Fruit fly (Drosophila melanogaster) whole organism, embryonic: ENCODE data around the gene CG15047.

ENCODE experiments used
- ATbp ChIP-seq: fragments of 200-800 bp; sonication (Bioruptor generic); optimal IDR thresholded peaks from 2 replicates; lab custom pipeline; 2017; ENCODE audit warnings: missing biosample characterization, mild to moderate bottlenecking, missing genetic modification characterization, missing genetic modification reagents
- Antp ChIP-seq: fragments of 200-800 bp; sonication (Bioruptor generic); optimal IDR thresholded peaks from 3 replicates; lab custom pipeline; 2016; ENCODE audit warnings: missing biosample characterization, missing genetic modification characterization
- BEAF-32 ChIP-seq: fragments of 200-800 bp; sonication (Bioruptor generic); optimal IDR thresholded peaks from 3 replicates; lab custom pipeline; 2017; ENCODE audit warnings: missing biosample characterization, missing genetic modification characterization, mild to moderate bottlenecking, moderate library complexity, missing genetic modification reagents
- BtbVII ChIP-seq: fragments of 200-800 bp; sonication (Bioruptor generic); optimal IDR thresholded peaks from 3 replicates; lab custom pipeline; 2017; ENCODE audit warnings: missing biosample characterization, mild to moderate bottlenecking, missing genetic modification characterization
- Bteb2 ChIP-seq: fragments of 200-800 bp; sonication (Bioruptor generic); optimal IDR thresholded peaks from 2 replicates; lab custom pipeline; 2016; ENCODE audit warnings: missing biosample characterization, missing genetic modification characterization
- CG10267 ChIP-seq: fragments of 200-800 bp; sonication (Bioruptor generic); optimal IDR thresholded peaks from 2 replicates; lab custom pipeline; 2018; ENCODE audit warnings: missing biosample characterization, mild to moderate bottlenecking, missing genetic modification characterization, moderate library complexity
- CG11696 ChIP-seq: fragments of 200-800 bp; sonication (Bioruptor generic); IDR thresholded peaks from 2 replicates; pipeline ENCODE4 v1.3.6; 2022; ENCODE audit warnings: missing biosample characterization, missing genetic modification characterization
- CG13296 ChIP-seq: fragments of 200-800 bp; sonication (Bioruptor generic); optimal IDR thresholded peaks from 3 replicates; lab custom pipeline; 2018; ENCODE audit warnings: missing biosample characterization, mild to moderate bottlenecking, missing genetic modification characterization
- CG16815 ChIP-seq: fragments of 200-800 bp; sonication (Bioruptor generic); optimal IDR thresholded peaks from 3 replicates; lab custom pipeline; 2017; ENCODE audit warnings: missing biosample characterization, mild to moderate bottlenecking, missing genetic modification characterization
- CG17829 ChIP-seq: fragments of 200-800 bp; optimal IDR thresholded peaks from 2 replicates; lab custom pipeline; 2019; ENCODE audit warnings: missing biosample characterization, mild to moderate bottlenecking, missing genetic modification characterization, moderate library complexity
- CG18262 ChIP-seq: fragments of 200-800 bp; optimal IDR thresholded peaks from 3 replicates; lab custom pipeline; 2019; ENCODE audit warnings: missing biosample characterization, mild to moderate bottlenecking, missing genetic modification characterization, moderate library complexity
- CG18476 ChIP-seq: fragments of 200-800 bp; sonication (Bioruptor generic); optimal IDR thresholded peaks from 2 replicates; lab custom pipeline; 2016; ENCODE audit warnings: missing biosample characterization, mild to moderate bottlenecking, missing genetic modification characterization
- CG18599 ChIP-seq: fragments of 200-800 bp; sonication (Bioruptor generic); optimal IDR thresholded peaks from 3 replicates; lab custom pipeline; 2017; ENCODE audit warnings: missing biosample characterization, missing genetic modification characterization, mild to moderate bottlenecking, moderate library complexity, missing genetic modification reagents
- CG2120 ChIP-seq: fragments of 200-800 bp; sonication (Bioruptor generic); optimal IDR thresholded peaks from 3 replicates; lab custom pipeline; 2016; ENCODE audit warnings: missing biosample characterization, missing genetic modification characterization
- CG32532 ChIP-seq: fragments of 200-800 bp; sonication (Bioruptor generic); IDR thresholded peaks from 2 replicates; pipeline ENCODE4 v1.3.6; 2022; ENCODE audit warnings: missing biosample characterization, missing genetic modification characterization
- CG3281 ChIP-seq: fragments of 200-800 bp; sonication (Bioruptor generic); optimal IDR thresholded peaks from 3 replicates; lab custom pipeline; 2017; ENCODE audit warnings: missing biosample characterization, mild to moderate bottlenecking, missing genetic modification characterization
- CG3838 ChIP-seq: fragments of 200-800 bp; sonication (Bioruptor generic); optimal IDR thresholded peaks from 3 replicates; lab custom pipeline; 2016; ENCODE audit warnings: missing biosample characterization, missing genetic modification characterization
- CG4820 ChIP-seq: fragments of 200-800 bp; sonication (Bioruptor generic); optimal IDR thresholded peaks from 3 replicates; lab custom pipeline; 2016; ENCODE audit warnings: missing biosample characterization, missing genetic modification characterization
- CG7271 ChIP-seq: fragments of 200-800 bp; sonication (Bioruptor generic); optimal IDR thresholded peaks from 2 replicates; lab custom pipeline; 2018; ENCODE audit warnings: missing biosample characterization, mild to moderate bottlenecking, missing genetic modification characterization, moderate library complexity
- CG7372 ChIP-seq: fragments of 200-800 bp; sonication (Bioruptor generic); IDR thresholded peaks from 2 replicates; pipeline ENCODE4 v1.3.6; 2022; ENCODE audit warnings: missing biosample characterization, missing genetic modification characterization
- CG7963 ChIP-seq: fragments of 200-800 bp; sonication (Bioruptor generic); IDR thresholded peaks from 3 replicates; pipeline ENCODE4 v1.3.6; 2022; ENCODE audit warnings: missing biosample characterization, missing genetic modification characterization; ENCODE audit not compliant: partially characterized antibody
- CG9437 ChIP-seq: fragments of 200-800 bp; sonication (Bioruptor generic); optimal IDR thresholded peaks from 2 replicates; lab custom pipeline; 2018; ENCODE audit warnings: missing biosample characterization, mild to moderate bottlenecking, missing genetic modification characterization
- CG9727 ChIP-seq: fragments of 200-800 bp; sonication (Bioruptor generic); optimal IDR thresholded peaks from 3 replicates; lab custom pipeline; 2017; ENCODE audit warnings: missing biosample characterization, mild to moderate bottlenecking, missing genetic modification characterization
- CTCF ChIP-seq: fragments of 200-800 bp; sonication (Bioruptor generic); optimal IDR thresholded peaks from 2 replicates; lab custom pipeline; 2017; ENCODE audit warnings: missing biosample characterization, mild to moderate bottlenecking, missing genetic modification characterization, moderate library complexity
- Chrac-16 ChIP-seq: fragments of 200-800 bp; sonication (Bioruptor generic); optimal IDR thresholded peaks from 3 replicates; lab custom pipeline; 2016; ENCODE audit warnings: missing biosample characterization, missing genetic modification characterization
- CoRest ChIP-seq: fragments of 200-800 bp; sonication (Bioruptor generic); optimal IDR thresholded peaks from 3 replicates; lab custom pipeline; 2018; ENCODE audit warnings: missing biosample characterization, mild to moderate bottlenecking, missing genetic modification characterization, moderate library complexity
- Dfd ChIP-seq, 2 experiments: fragments of >200 bp; optimal IDR thresholded peaks; 2 replicates each; lab custom pipeline; 2017; ENCODE audit warnings: missing biosample characterization in 2 of 2, missing genetic modification characterization in 2 of 2
- Dip2 ChIP-seq: fragments of 200-800 bp; sonication (Bioruptor generic); IDR thresholded peaks from 2 replicates; pipeline ENCODE4 v1.3.6; 2022; ENCODE audit warnings: missing biosample characterization, missing genetic modification characterization
- Elba2 ChIP-seq: fragments of 200-800 bp; sonication (Bioruptor generic); optimal IDR thresholded peaks from 3 replicates; lab custom pipeline; 2016; ENCODE audit warnings: missing biosample characterization, missing genetic modification characterization
- Ets65A ChIP-seq: fragments of 200-800 bp; sonication (Bioruptor generic); peaks from one replicate; lab custom pipeline; 2016; ENCODE audit warnings: missing biosample characterization, missing genetic modification characterization
- Hmr ChIP-seq: fragments of 200-800 bp; sonication (Bioruptor generic); optimal IDR thresholded peaks from 3 replicates; lab custom pipeline; 2017; ENCODE audit warnings: mild to moderate bottlenecking, missing biosample characterization, missing genetic modification reagents, missing genetic modification characterization
- Lim3 ChIP-seq: fragments of 200-800 bp; sonication (Bioruptor generic); IDR thresholded peaks from 2 replicates; pipeline ENCODE4 v1.3.6; 2022; ENCODE audit warnings: missing biosample characterization, missing genetic modification characterization
- MTF-1 ChIP-seq: fragments of 200-800 bp; sonication (Bioruptor generic); optimal IDR thresholded peaks from 2 replicates; lab custom pipeline; 2018; ENCODE audit warnings: missing biosample characterization, mild to moderate bottlenecking, missing genetic modification characterization, borderline replicate concordance
- Oli ChIP-seq: fragments of 200-800 bp; sonication (Bioruptor generic); optimal IDR thresholded peaks from 2 replicates; lab custom pipeline; 2018; ENCODE audit warnings: missing biosample characterization, mild to moderate bottlenecking, missing genetic modification characterization, moderate library complexity
- Sox100B ChIP-seq: fragments of 200-800 bp; sonication (Bioruptor generic); optimal IDR thresholded peaks from 3 replicates; lab custom pipeline; 2018; ENCODE audit warnings: missing biosample characterization, mild to moderate bottlenecking, missing genetic modification characterization
- Usf ChIP-seq: fragments of 200-800 bp; sonication (Bioruptor generic); optimal IDR thresholded peaks from 2 replicates; lab custom pipeline; 2017; ENCODE audit warnings: missing genotype, missing biosample characterization, missing genetic modification characterization
- ac ChIP-seq: fragments of 200-800 bp; sonication (Bioruptor generic); optimal IDR thresholded peaks from 3 replicates; lab custom pipeline; 2017; ENCODE audit warnings: missing biosample characterization, mild to moderate bottlenecking, missing genetic modification characterization
- al ChIP-seq: fragments of 200-800 bp; sonication (Bioruptor generic); IDR thresholded peaks from 2 replicates; pipeline ENCODE4 v1.3.6; 2022; ENCODE audit warnings: missing biosample characterization, missing genetic modification characterization
- dmrt99B ChIP-seq: fragments of 200-800 bp; sonication (Bioruptor generic); optimal IDR thresholded peaks from 2 replicates; lab custom pipeline; 2018; ENCODE audit warnings: missing biosample characterization, mild to moderate bottlenecking, missing genetic modification characterization, moderate library complexity
- dpn ChIP-seq, 2 experiments: fragments of 200-800 bp; sonication (Bioruptor generic); optimal IDR thresholded peaks; 3 replicates each; lab custom pipeline; 2016; ENCODE audit warnings: missing biosample characterization in 2 of 2, missing genetic modification characterization in 2 of 2
- fd96Cb ChIP-seq: fragments of 200-800 bp; sonication (Bioruptor generic); optimal IDR thresholded peaks from 2 replicates; lab custom pipeline; 2018; ENCODE audit warnings: missing biosample characterization, mild to moderate bottlenecking, missing genetic modification characterization, moderate library complexity
- her ChIP-seq: fragments of 200-800 bp; sonication (Bioruptor generic); optimal IDR thresholded peaks from 2 replicates; lab custom pipeline; 2016; ENCODE audit warnings: missing biosample characterization, missing genetic modification characterization
- nau ChIP-seq: fragments of 200-800 bp; sonication (Bioruptor generic); optimal IDR thresholded peaks from 3 replicates; lab custom pipeline; 2017; ENCODE audit warnings: missing biosample characterization, mild to moderate bottlenecking, missing genetic modification characterization, missing genetic modification reagents
- otp ChIP-seq: fragments of 200-800 bp; sonication (Bioruptor generic); IDR thresholded peaks from 3 replicates; pipeline ENCODE4, ENCODE4 v1.3.6; 2022; ENCODE audit warnings: missing biosample characterization, missing genetic modification characterization
- pum ChIP-seq: fragments of 200-800 bp; sonication (Bioruptor generic); optimal IDR thresholded peaks from 2 replicates; lab custom pipeline; 2016; ENCODE audit warnings: missing biosample characterization, missing genetic modification characterization
- ranshi ChIP-seq: fragments of 200-800 bp; sonication (Bioruptor generic); IDR thresholded peaks from 2 replicates; pipeline ENCODE4 v1.3.6; 2022; ENCODE audit warnings: missing biosample characterization, missing genetic modification characterization
- sens ChIP-seq: fragments of 200-800 bp; sonication (Bioruptor generic); peaks from one replicate; lab custom pipeline; 2016; ENCODE audit warnings: missing biosample characterization, missing genetic modification characterization
- tap ChIP-seq: fragments of 200-800 bp; optimal IDR thresholded peaks from 3 replicates; lab custom pipeline; 2019; ENCODE audit warnings: missing biosample characterization, mild to moderate bottlenecking, missing genetic modification characterization, moderate library complexity
- toy ChIP-seq: fragments of 200-800 bp; sonication (Bioruptor generic); IDR thresholded peaks from 2 replicates; pipeline ENCODE4 v1.3.6; 2022; ENCODE audit warnings: missing biosample characterization, missing genetic modification characterization
- trem ChIP-seq: fragments of 200-800 bp; optimal IDR thresholded peaks from 3 replicates; lab custom pipeline; 2019; ENCODE audit warnings: missing biosample characterization, mild to moderate bottlenecking, missing genetic modification characterization, moderate library complexity
- ttk ChIP-seq: fragments of 200-800 bp; sonication (Bioruptor generic); IDR thresholded peaks from 2 replicates; pipeline ENCODE4 v2.1.2; 2022; ENCODE audit warnings: missing biosample characterization, missing genetic modification characterization

The CG15047 gene

dm6 chrX:18524594-18525266, 3.8 kb upstream of the CG15047 start (continued):
- no peak for TF ChIP-seq MTF-1 (GFP tag; lab: Kevin White, UChicago)
- no peak for TF ChIP-seq CG2120 (GFP tag; lab: Kevin White, UChicago)
- TF ChIP-seq pum: no peak
- TF ChIP-seq CG18262 (tag; lab: Kevin White, UChicago): peak; percentile 82
- peak; percentile 53 for TF ChIP-seq fd96Cb (tag; lab: Kevin White, UChicago)
- TF ChIP-seq Oli (tag; lab: Kevin White, UChicago): peak; percentile 56
- TF ChIP-seq Bteb2 (GFP tag; lab: Kevin White, UChicago): no peak
- TF ChIP-seq CoRest (tag; lab: Kevin White, UChicago): peak; percentile 43
- TF ChIP-seq BtbVII: peak; percentile 12
- peak; percentile 73 for TF ChIP-seq CG9727
- peak; percentile 84 for TF ChIP-seq sens
- no peak for TF ChIP-seq ranshi (GFP tag; lab: Robert Waterston, UW)
- no peak for TF ChIP-seq CG7372 (GFP tag; lab: Robert Waterston, UW)
- TF ChIP-seq ttk (GFP tag; lab: Robert Waterston, UW): no peak
- no peak for TF ChIP-seq al (GFP tag; lab: Robert Waterston, UW)
- TF ChIP-seq Elba2: no peak
- TF ChIP-seq toy (GFP tag; lab: Robert Waterston, UW): no peak
- TF ChIP-seq otp (GFP tag; lab: Robert Waterston, UW): no peak
- TF ChIP-seq nau: peak; percentile 4
- no peak for TF ChIP-seq Usf
- peak; percentile 59 for TF ChIP-seq CG17829 (tag; lab: Kevin White, UChicago)
- peak; percentile 62 for TF ChIP-seq CG10267 (tag; lab: Kevin White, UChicago)
- TF ChIP-seq Chrac-16 (GFP tag; lab: Kevin White, UChicago): peak; percentile 16
- no peak for TF ChIP-seq Antp (GFP tag; lab: Kevin White, UChicago)
- TF ChIP-seq CTCF (GFP tag; lab: Kevin White, UChicago): no peak
- TF ChIP-seq Hmr: peak; percentile 9
- no peak for TF ChIP-seq her (GFP tag; lab: Kevin White, UChicago)
- peak; percentile 67 for TF ChIP-seq Sox100B
- peak; percentile 16 for TF ChIP-seq CG7271 (tag; lab: Kevin White, UChicago)
- peak; percentile 47 for TF ChIP-seq trem (tag; lab: Kevin White, UChicago)
- TF ChIP-seq CG16815 (GFP tag; lab: Kevin White, UChicago): peak; percentile 18
- peak; percentile 53 for TF ChIP-seq dmrt99B
- no peak for TF ChIP-seq Dip2 (GFP tag; lab: Robert Waterston, UW)
- TF ChIP-seq Lim3 (GFP tag; lab: Robert Waterston, UW): no peak
- TF ChIP-seq CG13296 (GFP tag; lab: Kevin White, UChicago): peak; percentile 32
- peak; percentile 76 for TF ChIP-seq CG11696 (GFP tag; lab: Robert Waterston, UW)
- TF ChIP-seq ac (GFP tag; lab: Kevin White, UChicago): no peak
- peak; percentile 43 for TF ChIP-seq CG4820 (GFP tag; lab: Kevin White, UChicago)
- no peak for TF ChIP-seq tap
- TF ChIP-seq CG18476 (GFP tag; lab: Kevin White, UChicago): peak; percentile 10
- TF ChIP-seq Dfd (GFP tag; optimal IDR thresholded peaks at IDR 0.05; lab: Kevin White, UChicago): no peak
- TF ChIP-seq CG3838 (GFP tag; lab: Kevin White, UChicago): no peak
- TF ChIP-seq CG9437: peak; percentile 42
- TF ChIP-seq Ets65A (GFP tag; lab: Kevin White, UChicago): peak; percentile 89
- TF ChIP-seq dpn (GFP tag; optimal IDR thresholded peaks at IDR 0.05; lab: Kevin White, UChicago): no peak
- no peak for TF ChIP-seq CG7963
- TF ChIP-seq CG18599 (GFP tag; lab: Kevin White, UChicago): peak; percentile 50
- peak; percentile 53 for TF ChIP-seq CG3281 (GFP tag; lab: Kevin White, UChicago)
- TF ChIP-seq BEAF-32: no peak
- peak; percentile 28 for TF ChIP-seq ATbp (GFP tag; lab: Kevin White, UChicago)
- 0 out of 2 replicates have a peak, but pooled peaks have one; percentile 8 for TF ChIP-seq CG32532 (GFP tag; lab: Robert Waterston, UW)
